Worm (Caenorhabditis elegans) whole organism, L4/young adult: ENCODE results near the gene K09C4.9.

ENCODE experiments used
- dao-5 ChIP-seq: sonication (generic microtip); optimal IDR thresholded peaks from 2 replicates; lab custom pipeline; 2016; ENCODE audit warnings: missing genotype, missing genetic modification characterization, moderate library complexity, missing compliant biosample characterization
- him-1 ChIP-seq: sonication (generic microtip); optimal IDR thresholded peaks from 2 replicates; lab custom pipeline; 2016; ENCODE audit warnings: missing genotype, missing genetic modification reagents, missing genetic modification characterization, missing compliant biosample characterization

ce11 chrX:3298582-3298981 lies 27.0 kb upstream of the K09C4.9 start, which contains the start of gene K09C4.1:
- TF ChIP-seq dao-5 (tag; lab: Kevin White, UChicago), result no peak
- TF ChIP-seq him-1 (tag; lab: Kevin White, UChicago), result no peak
